Fruit fly (Drosophila melanogaster) whole organism, pupa: Measurements from ENCODE around the gene Cdk12.

ENCODE experiments used
- CG10348 ChIP-seq: fragments of 200-800 bp; sonication (Bioruptor generic); IDR thresholded peaks from 2 replicates; pipeline ENCODE4 v1.3.6; 2022; ENCODE audit warnings: missing biosample characterization, missing genetic modification characterization
- CG12605 ChIP-seq: fragments of 200-800 bp; sonication (Bioruptor generic); IDR thresholded peaks from 2 replicates; pipeline ENCODE4 v1.3.6; 2022; ENCODE audit warnings: missing biosample characterization, missing genetic modification characterization
- CG13204 ChIP-seq: fragments of 200-800 bp; sonication (Bioruptor generic); optimal IDR thresholded peaks from 2 replicates; lab custom pipeline; 2018; ENCODE audit warnings: missing biosample characterization, mild to moderate bottlenecking, missing genetic modification characterization, moderate library complexity
- CG14655 ChIP-seq: fragments of 200-800 bp; sonication (Bioruptor generic); optimal IDR thresholded peaks from 3 replicates; lab custom pipeline; 2017; ENCODE audit warnings: mild to moderate bottlenecking, missing biosample characterization, missing genetic modification reagents, missing genetic modification characterization
- CG15710 ChIP-seq: fragments of 200-800 bp; sonication (Bioruptor generic); optimal IDR thresholded peaks from 2 replicates; lab custom pipeline; 2018; ENCODE audit warnings: missing biosample characterization, mild to moderate bottlenecking, missing genetic modification characterization, moderate library complexity
- CG17806 ChIP-seq: fragments of 200-800 bp; sonication (Bioruptor generic); optimal IDR thresholded peaks from 2 replicates; lab custom pipeline; 2018; ENCODE audit warnings: missing biosample characterization, mild to moderate bottlenecking, missing genetic modification characterization, moderate library complexity
- CG32121 ChIP-seq: fragments of 200-800 bp; sonication (Bioruptor generic); IDR thresholded peaks from 2 replicates; pipeline ENCODE4 v1.3.6; 2022; ENCODE audit warnings: missing biosample characterization, missing genetic modification characterization
- CG34367 ChIP-seq: fragments of 200-800 bp; sonication (Bioruptor generic); optimal IDR thresholded peaks from 2 replicates; lab custom pipeline; 2018; ENCODE audit warnings: missing biosample characterization, mild to moderate bottlenecking, missing genetic modification characterization
- CG4496 ChIP-seq: fragments of 200-800 bp; sonication (Bioruptor generic); IDR thresholded peaks from 3 replicates; pipeline ENCODE4 v1.3.6; 2022; ENCODE audit warnings: missing biosample characterization, missing genetic modification characterization
- CG8159 ChIP-seq: fragments of 200-800 bp; sonication (Bioruptor generic); optimal IDR thresholded peaks from 3 replicates; lab custom pipeline; 2018; ENCODE audit warnings: missing biosample characterization, mild to moderate bottlenecking, missing genetic modification characterization, moderate library complexity
- CG8301 ChIP-seq: fragments of 200-800 bp; sonication (Bioruptor generic); optimal IDR thresholded peaks from 2 replicates; lab custom pipeline; 2018; ENCODE audit warnings: missing biosample characterization, mild to moderate bottlenecking, missing genetic modification characterization
- CG9948 ChIP-seq: fragments of 200-800 bp; sonication (Bioruptor generic); optimal IDR thresholded peaks from 2 replicates; lab custom pipeline; 2018; ENCODE audit warnings: missing biosample characterization, mild to moderate bottlenecking, missing genetic modification characterization, moderate library complexity
- D1 ChIP-seq: fragments of 200-800 bp; sonication (Bioruptor generic); optimal IDR thresholded peaks from 2 replicates; lab custom pipeline; 2018; ENCODE audit warnings: missing biosample characterization, mild to moderate bottlenecking, missing genetic modification characterization, moderate library complexity
- EcR ChIP-seq: fragments of 200-800 bp; sonication (Bioruptor generic); optimal IDR thresholded peaks from 3 replicates; lab custom pipeline; 2019; ENCODE audit warnings: missing biosample characterization, missing genetic modification characterization, mild to moderate bottlenecking, moderate library complexity, missing genetic modification reagents
- Ets98B ChIP-seq: fragments of 200-800 bp; sonication (Bioruptor generic); IDR thresholded peaks from 2 replicates; pipeline ENCODE4 v1.3.6; 2022; ENCODE audit warnings: missing biosample characterization, missing genetic modification characterization
- Pif1A ChIP-seq: fragments of 200-800 bp; sonication (Bioruptor generic); optimal IDR thresholded peaks from 3 replicates; lab custom pipeline; 2016; ENCODE audit warnings: missing biosample characterization, missing genetic modification characterization
- Pif1B ChIP-seq: fragments of 200-800 bp; sonication (Bioruptor generic); optimal IDR thresholded peaks from 3 replicates; lab custom pipeline; 2016; ENCODE audit warnings: missing biosample characterization, missing genetic modification characterization
- Snoo ChIP-seq: fragments of 200-800 bp; sonication (Bioruptor generic); optimal IDR thresholded peaks from 3 replicates; lab custom pipeline; 2017; ENCODE audit warnings: missing biosample characterization, mild to moderate bottlenecking, missing genetic modification characterization, inconsistent platforms
- fd96Ca ChIP-seq: fragments of 200-800 bp; sonication (Bioruptor generic); IDR thresholded peaks from 3 replicates; pipeline ENCODE4 v1.3.6; 2022; ENCODE audit warnings: missing biosample characterization, missing genetic modification characterization
- gl ChIP-seq: fragments of 200-800 bp; sonication (Bioruptor generic); optimal IDR thresholded peaks from 2 replicates; lab custom pipeline; 2018; ENCODE audit warnings: missing biosample characterization, mild to moderate bottlenecking, missing genetic modification characterization
- rn ChIP-seq: fragments of 200-800 bp; sonication (Bioruptor generic); IDR thresholded peaks from 2 replicates; pipeline ENCODE4 v1.3.6; 2022; ENCODE audit warnings: missing biosample characterization, missing genetic modification characterization

Cdk12 gene

DNA sequence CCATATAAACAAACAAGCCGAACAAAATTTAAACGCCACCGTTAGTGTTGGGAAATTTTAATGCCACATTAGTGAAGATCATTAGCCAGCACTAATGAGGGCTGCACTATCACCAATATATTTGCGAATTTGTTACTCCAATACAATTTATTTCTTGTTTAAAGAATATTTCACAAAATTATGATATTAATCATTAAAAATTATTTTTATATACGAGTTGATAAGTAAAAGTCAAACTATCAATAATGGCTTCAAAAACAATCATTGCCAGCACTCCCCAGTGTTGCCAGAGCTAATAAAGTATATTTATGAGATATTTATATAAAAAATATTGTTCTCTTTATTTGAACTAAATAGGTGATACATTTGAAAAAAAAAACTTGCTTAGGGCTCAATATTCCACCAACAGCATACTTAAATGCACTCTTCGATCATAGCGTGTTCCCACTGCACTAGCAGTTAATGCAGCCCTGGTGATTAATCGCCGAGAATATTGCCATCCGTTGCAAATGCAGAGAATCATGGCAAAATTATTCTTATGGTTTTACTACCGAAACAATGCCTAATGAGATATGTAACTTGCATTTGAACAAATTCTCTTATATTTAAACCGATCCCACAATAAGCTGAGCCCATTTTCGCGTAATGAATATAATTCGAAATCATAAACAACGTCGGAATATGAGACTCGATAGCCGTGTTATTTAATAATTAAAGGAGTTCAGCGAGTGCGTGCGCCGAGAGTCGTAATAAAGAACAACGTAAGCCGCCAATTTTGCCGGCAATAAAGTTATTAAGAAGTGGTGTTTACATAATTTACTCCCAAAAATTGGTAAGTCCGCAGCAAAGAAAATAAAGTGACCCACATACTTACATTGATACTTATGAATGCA is at the start of gene Cdk12, which contains the start of gene SAK:
Gene Cdk12, plus strand, starts transcription at position 484 of the 893 bp plus-strand sequence.
Gene SAK, minus strand, starts transcription at position 65 of the 893 bp plus-strand sequence.
- TF ChIP-seq Pif1A (GFP tag; lab: Kevin White, UChicago) (peak; percentile 67), fd96Ca (GFP tag; lab: Robert Waterston, UW) (peak; percentile 69; the same call in 2 of the 3 replicates), CG14655 (peak; percentile 87), CG17806 (tag; lab: Kevin White, UChicago) (peak; percentile 72), CG34367 (peak; percentile 70), Pif1B (peak; percentile 80), EcR (GFP tag; lab: Kevin White, UChicago) (no peak), CG8301 (tag; lab: Kevin White, UChicago) (peak; percentile 56), CG10348 (GFP tag; lab: Robert Waterston, UW) (peak; percentile 55; the same call in 1 of the 2 replicates), CG9948 (tag; lab: Kevin White, UChicago) (peak; percentile 74), Snoo (tag; lab: Kevin White, UChicago) (peak; percentile 77), CG13204 (GFP tag; lab: Kevin White, UChicago) (no peak), CG8159 (tag; lab: Kevin White, UChicago) (peak; percentile 84), CG4496 (peak; percentile 84), CG12605 (GFP tag; lab: Robert Waterston, UW) (0 out of 2 replicates have a peak, but pooled peaks have one; percentile 42), D1 (tag; lab: Kevin White, UChicago) (no peak), gl (tag; lab: Kevin White, UChicago) (no peak), Ets98B (peak; percentile 72), rn (GFP tag; lab: Robert Waterston, UW) (no peak; the same call in 1 of the 2 replicates), CG15710 (tag; lab: Kevin White, UChicago) (peak; percentile 79), CG32121 (GFP tag; lab: Robert Waterston, UW) (peak; percentile 77)

DNA sequence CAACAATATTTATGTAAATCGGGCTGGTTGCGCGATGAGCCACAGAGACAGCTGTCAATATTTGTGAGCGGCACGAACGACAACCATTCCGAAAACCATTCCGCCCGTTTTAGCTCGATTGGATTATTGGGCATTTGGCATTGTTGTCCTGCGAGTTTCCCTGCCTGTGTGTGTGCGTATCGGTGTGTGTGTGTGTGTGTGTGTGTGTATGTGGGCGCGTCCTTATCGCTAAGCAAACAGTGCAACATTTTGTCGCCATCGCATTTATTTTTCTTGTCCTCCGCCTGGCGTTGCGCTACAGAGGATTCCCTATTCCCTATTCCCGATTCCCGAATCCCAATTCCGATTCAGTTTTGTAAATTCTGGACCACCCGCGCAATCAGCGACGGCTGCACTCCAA is 44.2 kb upstream of the Cdk12 start:
- TF ChIP-seq CG13204 (GFP tag; lab: Kevin White, UChicago) (no peak), CG32121 (GFP tag; lab: Robert Waterston, UW) (no peak), EcR (GFP tag; lab: Kevin White, UChicago) (no peak), Pif1B (no peak), D1 (tag; lab: Kevin White, UChicago) (no peak), Pif1A (GFP tag; lab: Kevin White, UChicago) (no peak), CG14655 (no peak), CG15710 (tag; lab: Kevin White, UChicago) (no peak)

DNA sequence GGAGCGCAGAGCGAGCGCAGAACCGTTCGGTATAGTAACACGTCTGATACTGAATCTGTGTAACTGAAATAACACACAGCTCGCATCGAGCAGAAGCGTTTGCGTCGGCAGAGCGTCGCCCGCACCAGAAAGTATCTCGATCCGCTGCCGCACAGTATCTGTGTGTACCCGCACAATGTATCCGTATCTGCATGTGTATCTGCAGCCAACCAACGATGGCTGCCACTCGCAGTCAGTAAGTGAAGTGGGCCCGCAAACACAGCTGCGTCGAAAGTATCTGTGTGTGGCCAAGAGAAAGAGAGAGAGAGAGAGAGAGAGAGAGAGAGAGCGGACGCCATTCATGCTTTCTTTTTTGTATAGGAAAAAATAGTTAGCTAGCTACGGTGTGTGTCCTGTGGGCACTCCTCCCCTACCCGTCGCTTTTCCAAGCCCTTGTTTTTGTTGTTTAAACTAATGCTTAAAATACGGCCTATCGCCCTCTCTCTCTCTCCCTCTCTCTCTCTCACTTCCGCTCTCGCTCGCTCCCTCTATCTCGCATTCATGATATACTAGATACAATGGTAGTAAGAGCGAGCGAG is 39.6 kb upstream of the Cdk12 start, which contains the start of gene croc:
Gene croc, minus strand, starts transcription at position 51 of the 578 bp plus-strand sequence.
- TF ChIP-seq Pif1A (GFP tag; lab: Kevin White, UChicago) (no peak), CG10348 (GFP tag; lab: Robert Waterston, UW) (no peak), CG13204 (GFP tag; lab: Kevin White, UChicago) (no peak), CG14655 (no peak), CG8301 (tag; lab: Kevin White, UChicago) (no peak), CG34367 (no peak), D1 (tag; lab: Kevin White, UChicago) (no peak), Ets98B (no peak), CG15710 (tag; lab: Kevin White, UChicago) (no peak), rn (GFP tag; lab: Robert Waterston, UW) (no peak), Pif1B (no peak), CG8159 (tag; lab: Kevin White, UChicago) (no peak), CG17806 (tag; lab: Kevin White, UChicago) (no peak), CG9948 (tag; lab: Kevin White, UChicago) (no peak), CG4496 (no peak), CG32121 (GFP tag; lab: Robert Waterston, UW) (no peak)

DNA sequence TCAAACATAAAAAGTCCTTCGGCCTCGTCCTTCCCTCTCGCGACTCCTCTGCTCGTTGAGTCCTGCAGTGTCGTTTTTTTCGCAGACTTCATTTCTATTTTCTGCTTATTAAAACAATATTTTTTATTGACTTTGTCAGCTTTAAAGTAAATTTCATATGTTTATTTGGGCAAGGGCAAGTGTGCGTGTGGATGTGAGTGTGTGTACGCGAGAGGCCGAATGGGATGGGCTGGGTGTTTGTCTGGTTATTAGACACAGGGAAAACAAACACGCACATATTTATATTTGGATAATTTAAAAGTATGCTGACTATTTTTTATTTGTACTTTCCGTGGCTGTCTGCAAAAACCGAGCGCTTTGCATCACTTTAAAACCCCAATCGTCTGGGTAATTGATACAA is 38.2 kb upstream of the Cdk12 start:
- no peak for TF ChIP-seq D1 (tag; lab: Kevin White, UChicago)
- no peak for TF ChIP-seq CG4496
- TF ChIP-seq CG8159 (tag; lab: Kevin White, UChicago) = no peak
- TF ChIP-seq rn (GFP tag; lab: Robert Waterston, UW) = no peak
- no peak for TF ChIP-seq fd96Ca (GFP tag; lab: Robert Waterston, UW)
- no peak for TF ChIP-seq Snoo (tag; lab: Kevin White, UChicago)
- TF ChIP-seq CG15710 (tag; lab: Kevin White, UChicago) = no peak
- no peak for TF ChIP-seq Pif1B
- TF ChIP-seq CG17806 (tag; lab: Kevin White, UChicago) = no peak
- no peak for TF ChIP-seq CG9948 (tag; lab: Kevin White, UChicago)
- TF ChIP-seq CG10348 (GFP tag; lab: Robert Waterston, UW) = no peak
- no peak for TF ChIP-seq Pif1A (GFP tag; lab: Kevin White, UChicago)
- TF ChIP-seq CG12605 (GFP tag; lab: Robert Waterston, UW) = no peak
- no peak for TF ChIP-seq CG32121 (GFP tag; lab: Robert Waterston, UW)
- TF ChIP-seq CG13204 (GFP tag; lab: Kevin White, UChicago) = no peak
- TF ChIP-seq gl (tag; lab: Kevin White, UChicago) = no peak
- no peak for TF ChIP-seq CG14655
- TF ChIP-seq EcR (GFP tag; lab: Kevin White, UChicago) = no peak
- no peak for TF ChIP-seq CG8301 (tag; lab: Kevin White, UChicago)

DNA sequence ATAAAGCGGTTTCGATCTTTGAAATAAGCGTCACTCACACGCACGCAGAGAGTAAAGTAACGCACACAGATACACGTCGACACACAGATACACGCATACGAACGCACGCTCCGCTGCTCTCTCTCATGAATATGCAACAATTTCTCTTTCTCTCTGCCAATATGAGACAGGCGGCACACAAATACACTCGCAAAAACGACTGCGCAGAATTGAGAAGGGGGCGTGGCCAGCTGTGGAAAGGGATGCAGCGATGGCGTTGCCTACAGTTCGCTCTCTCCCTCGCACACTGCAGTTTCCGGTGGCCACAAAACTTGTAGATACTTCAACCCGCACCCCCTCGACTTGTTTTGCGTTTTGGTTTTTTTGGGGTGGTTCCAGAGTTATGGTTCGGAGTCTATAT is 36.5 kb upstream of the Cdk12 start:
- TF ChIP-seq Pif1A (GFP tag; lab: Kevin White, UChicago) (peak; percentile 82), rn (GFP tag; lab: Robert Waterston, UW) (0 out of 2 replicates have a peak, but pooled peaks have one; percentile 24), CG4496 (peak; percentile 92), Snoo (tag; lab: Kevin White, UChicago) (peak; percentile 87), CG12605 (GFP tag; lab: Robert Waterston, UW) (peak; percentile 68; the same call in 1 of the 2 replicates), CG9948 (tag; lab: Kevin White, UChicago) (no peak), gl (tag; lab: Kevin White, UChicago) (peak; percentile 66), CG34367 (peak; percentile 42), fd96Ca (GFP tag; lab: Robert Waterston, UW) (peak; percentile 70; the same call in 1 of the 3 replicates), CG15710 (tag; lab: Kevin White, UChicago) (no peak), Ets98B (peak; percentile 75), CG14655 (peak; percentile 48), CG32121 (GFP tag; lab: Robert Waterston, UW) (peak; percentile 66; the same call in 1 of the 2 replicates), EcR (GFP tag; lab: Kevin White, UChicago) (no peak), CG10348 (GFP tag; lab: Robert Waterston, UW) (no peak), CG13204 (GFP tag; lab: Kevin White, UChicago) (no peak), Pif1B (peak; percentile 33), CG8301 (tag; lab: Kevin White, UChicago) (peak; percentile 43), CG17806 (tag; lab: Kevin White, UChicago) (no peak), D1 (tag; lab: Kevin White, UChicago) (no peak), CG8159 (tag; lab: Kevin White, UChicago) (no peak)
